Fruit fly (Drosophila melanogaster): ENCODE results near the gene dmrt99B.
A peak's percentile ranks its signal among the peaks of the same experiment; 100 is the strongest.

- no peak for TF ChIP-seq CG10462 (GFP tag; optimal IDR thresholded peaks at IDR 0.05)
- no peak for TF ChIP-seq CG11695 (GFP tag; IDR thresholded peaks at IDR 0.05)
- TF ChIP-seq Drgx (GFP tag; IDR thresholded peaks at IDR 0.05) = no peak
- peak; percentile 44 for TF ChIP-seq CG1603 (tag; optimal IDR thresholded peaks at IDR 0.05)
- no peak for TF ChIP-seq CG18262 (tag; optimal IDR thresholded peaks at IDR 0.05)
- TF ChIP-seq CG12155 (GFP tag; optimal IDR thresholded peaks at IDR 0.05) = no peak
- peak; percentile 43 for TF ChIP-seq Xrp1 (GFP tag; IDR thresholded peaks at IDR 0.05)
- TF ChIP-seq otp (GFP tag; IDR thresholded peaks at IDR 0.05) = 0 out of 3 replicates have a peak, but pooled peaks have one; percentile 7
- no peak for TF ChIP-seq cad (GFP tag; optimal IDR thresholded peaks at IDR 0.05)
- TF ChIP-seq CG9609 (GFP tag; optimal IDR thresholded peaks at IDR 0.05) = no peak
- no peak for TF ChIP-seq eyg (GFP tag; optimal IDR thresholded peaks at IDR 0.05)
- TF ChIP-seq lbe (GFP tag; optimal IDR thresholded peaks at IDR 0.05) = no peak
- TF ChIP-seq GATAe (GFP tag; conservative IDR thresholded peaks at IDR 0.05) = no peak
These were observed 19.0 kb downstream of the dmrt99B start for dm6 chr3R:29711434-29711833.

Measured in whole organism, embryonic.